Fruit fly (Drosophila melanogaster) whole organism, embryonic: ENCODE results near the gene CG32214.

Experiments
- CG10267 ChIP-seq: fragments of 200-800 bp; sonication (Bioruptor generic); optimal IDR thresholded peaks from 2 replicates; lab custom pipeline; 2018; ENCODE audit warnings: missing biosample characterization, mild to moderate bottlenecking, missing genetic modification characterization, moderate library complexity
- CG6791 ChIP-seq: fragments of 200-800 bp; sonication (Bioruptor generic); IDR thresholded peaks from 3 replicates; pipeline ENCODE4 v1.3.6; 2022; ENCODE audit warnings: missing biosample characterization, missing genetic modification characterization; ENCODE audit not compliant: partially characterized antibody
- CG9817 ChIP-seq: fragments of 200-800 bp; sonication (Bioruptor generic); optimal IDR thresholded peaks from 2 replicates; lab custom pipeline; 2018; ENCODE audit warnings: missing biosample characterization, mild to moderate bottlenecking, missing genetic modification characterization, moderate library complexity
- Scr ChIP-seq: fragments of 200-800 bp; sonication (Bioruptor generic); IDR thresholded peaks from 2 replicates; pipeline ENCODE4 v1.3.6; 2022; ENCODE audit warnings: missing biosample characterization, missing genetic modification characterization; ENCODE audit not compliant: partially characterized antibody
- dpn ChIP-seq, 2 experiments: fragments of 200-800 bp; sonication (Bioruptor generic); optimal IDR thresholded peaks; 3 replicates each; lab custom pipeline; 2016; ENCODE audit warnings: missing biosample characterization in 2 of 2, missing genetic modification characterization in 2 of 2
- fru ChIP-seq: fragments of >200 bp; optimal IDR thresholded peaks from 2 replicates; lab custom pipeline; 2017
- maf-S ChIP-seq: fragments of 200-800 bp; sonication (Bioruptor generic); optimal IDR thresholded peaks from 2 replicates; lab custom pipeline; 2016; ENCODE audit warnings: missing biosample characterization, missing genetic modification characterization
- phol ChIP-seq: fragments of 200-800 bp; sonication (Bioruptor generic); optimal IDR thresholded peaks from 3 replicates; lab custom pipeline; 2018; ENCODE audit warnings: missing biosample characterization, mild to moderate bottlenecking, missing genetic modification characterization, moderate library complexity
- tap ChIP-seq: fragments of 200-800 bp; optimal IDR thresholded peaks from 3 replicates; lab custom pipeline; 2019; ENCODE audit warnings: missing biosample characterization, mild to moderate bottlenecking, missing genetic modification characterization, moderate library complexity

DNA sequence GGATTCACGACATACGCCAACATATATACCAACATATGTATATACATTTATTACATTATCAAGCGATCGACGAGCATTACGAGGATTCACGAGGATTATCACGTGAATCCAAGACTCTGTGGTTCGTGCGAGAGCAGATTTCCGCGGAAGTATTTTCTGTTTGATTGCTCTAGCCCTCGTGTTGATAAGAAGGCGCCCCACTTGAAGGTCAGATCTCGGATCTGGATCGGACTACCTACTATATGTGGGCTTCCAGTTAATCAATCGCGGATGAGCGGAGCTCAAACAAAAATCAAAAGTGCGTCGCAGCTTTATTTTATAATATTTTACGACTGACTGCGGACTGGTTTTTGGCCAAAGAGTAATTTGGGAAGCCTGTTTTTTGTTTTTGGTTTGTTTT lies 27.8 kb downstream of the CG32214 start:
- TF ChIP-seq fru (lab: Kevin White, UChicago) = no peak
- TF ChIP-seq tap (tag; lab: Kevin White, UChicago) = no peak
- TF ChIP-seq CG10267 (tag; lab: Kevin White, UChicago) = no peak
- TF ChIP-seq phol (tag; lab: Kevin White, UChicago) = no peak
- no peak for TF ChIP-seq CG9817 (tag; lab: Kevin White, UChicago)
- TF ChIP-seq dpn (GFP tag; optimal IDR thresholded peaks at IDR 0.05; lab: Kevin White, UChicago) = no peak
- no peak for TF ChIP-seq CG6791 (GFP tag; lab: Robert Waterston, UW)
- no peak for TF ChIP-seq Scr (GFP tag; lab: Robert Waterston, UW)
- no peak for TF ChIP-seq maf-S (GFP tag; lab: Kevin White, UChicago)
